Worm (Caenorhabditis elegans): Measurements from ENCODE around the gene glt-7.

Gene glt-7

DNA sequence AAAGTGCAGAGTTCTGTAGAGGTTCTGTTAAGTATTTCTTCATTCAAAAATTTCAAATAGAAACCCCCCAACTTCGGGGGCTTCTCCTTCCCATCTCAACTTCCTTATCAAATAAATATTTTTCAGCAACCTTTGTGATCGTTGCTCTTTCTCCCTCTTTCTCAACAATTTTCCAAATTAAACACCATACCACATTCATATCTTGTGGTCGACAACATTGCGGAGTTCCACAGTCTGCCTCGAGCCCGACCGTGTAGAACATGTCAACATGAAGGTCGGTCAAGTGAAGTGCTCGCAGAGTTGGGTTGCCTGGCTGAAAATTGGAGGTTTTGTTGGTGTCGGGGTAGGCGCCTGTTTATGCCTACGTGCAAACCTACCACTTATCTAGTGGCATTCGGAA, 9.4 kb upstream of the glt-7 start:
- TF ChIP-seq nhr-6 (tag; optimal IDR thresholded peaks at IDR 0.05) (no peak), mbf-1 (tag; optimal IDR thresholded peaks at IDR 0.05) (no peak), nhr-237 (tag; optimal IDR thresholded peaks at IDR 0.05) (no peak)

DNA sequence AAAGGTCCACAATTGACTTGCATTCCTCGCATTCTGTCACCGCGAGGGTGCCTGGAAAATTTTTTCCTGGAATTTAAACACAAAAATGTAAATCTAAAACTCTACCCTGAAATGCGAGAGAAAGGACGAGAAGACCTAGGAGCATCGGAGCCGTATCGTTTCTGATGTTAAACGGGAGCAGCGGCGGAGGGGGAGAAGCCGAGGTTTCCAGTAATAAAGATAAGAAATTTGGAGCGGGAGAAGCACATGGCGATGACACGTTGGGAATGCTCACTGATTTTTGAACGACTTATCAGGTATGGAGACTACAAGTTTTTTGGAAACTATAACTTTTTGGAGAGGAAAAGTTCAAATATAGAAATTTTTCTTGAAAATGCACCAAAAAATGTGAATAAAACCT, 8.3 kb upstream of the glt-7 start, which contains the start of gene asm-3:
TSS of gene asm-3 (minus strand) at position 215 of the 400 bp plus-strand sequence.
- TF ChIP-seq blmp-1 (tag; optimal IDR thresholded peaks at IDR 0.05; ENCODE audit: insufficient read depth) (no peak), fos-1 (tag; optimal IDR thresholded peaks at IDR 0.05) (peak; percentile 59), lin-13 (GFP tag; optimal IDR thresholded peaks at IDR 0.05) (no peak)

DNA sequence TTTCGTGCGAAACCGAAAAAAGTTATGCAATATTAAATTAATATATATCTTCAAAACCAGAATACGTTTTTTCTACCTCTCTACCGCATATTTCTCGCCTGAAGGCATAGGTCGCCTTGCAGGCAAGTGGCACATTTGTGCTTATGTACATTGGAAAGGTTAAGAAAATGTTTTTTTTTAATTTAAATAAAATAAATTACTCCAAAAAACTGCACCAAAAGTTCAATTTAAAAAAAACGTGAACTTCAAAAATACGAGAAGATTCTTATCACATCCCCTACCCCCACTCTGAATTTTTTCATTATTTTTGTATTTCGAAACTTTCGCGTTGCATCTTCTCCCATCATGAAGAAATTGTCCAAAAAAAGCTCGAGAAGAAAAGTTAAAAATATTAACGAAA, 7.6 kb upstream of the glt-7 start, which contains the start of gene W03G1.2:
TSS of gene W03G1.2 (plus strand) at position 301 of the 400 bp plus-strand sequence.
- TF ChIP-seq ztf-4 (tag; optimal IDR thresholded peaks at IDR 0.05), result no peak
- TF ChIP-seq ceh-82 (tag; optimal IDR thresholded peaks at IDR 0.05), result no peak
- no peak for TF ChIP-seq ZK546.5 (tag; optimal IDR thresholded peaks at IDR 0.05)
- TF ChIP-seq lin-39 (tag; optimal IDR thresholded peaks at IDR 0.05), result no peak
- TF ChIP-seq mdl-1 (tag; optimal IDR thresholded peaks at IDR 0.05), result no peak
- no peak for TF ChIP-seq ztf-1 (GFP tag; conservative IDR thresholded peaks at IDR 0.05)
- TF ChIP-seq blmp-1 (tag; optimal IDR thresholded peaks at IDR 0.05; ENCODE audit: insufficient read depth), result no peak

DNA sequence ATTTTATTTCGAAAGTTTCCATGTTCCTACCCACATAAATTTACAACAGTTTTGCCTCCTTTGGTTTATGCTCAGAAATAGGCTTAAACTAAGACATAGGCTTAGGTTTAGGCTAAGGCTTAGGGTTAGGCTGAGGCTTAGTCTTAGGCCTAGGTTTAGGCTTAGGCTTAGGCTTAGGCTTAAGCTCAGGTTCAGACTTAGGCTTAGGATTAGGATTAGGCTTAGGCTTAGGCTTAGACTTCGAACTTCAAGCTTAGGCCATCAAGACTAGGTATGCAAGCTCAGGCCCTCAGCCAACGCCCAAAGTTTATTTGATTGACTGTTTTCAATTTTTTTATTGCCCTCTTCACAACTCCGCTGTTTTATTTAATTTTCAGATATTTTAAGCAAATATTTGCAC, 13.9 kb downstream of the glt-7 start:
- TF ChIP-seq sma-3 (GFP tag; optimal IDR thresholded peaks at IDR 0.05) (no peak), mdl-1 (tag; optimal IDR thresholded peaks at IDR 0.05) (no peak), snpc-4 (tag; optimal IDR thresholded peaks at IDR 0.05) (no peak), nhr-23 (tag; optimal IDR thresholded peaks at IDR 0.05) (no peak), elt-1 (tag; optimal IDR thresholded peaks at IDR 0.05) (no peak), nhr-6 (tag; optimal IDR thresholded peaks at IDR 0.05) (no peak), ztf-4 (tag; optimal IDR thresholded peaks at IDR 0.05) (no peak), ztf-1 (GFP tag; conservative IDR thresholded peaks at IDR 0.05) (no peak), lin-13 (GFP tag; optimal IDR thresholded peaks at IDR 0.05) (no peak), aly-2 (tag; optimal IDR thresholded peaks at IDR 0.05) (no peak), nhr-129 (tag; optimal IDR thresholded peaks at IDR 0.05) (no peak), skn-1 (tag; optimal IDR thresholded peaks at IDR 0.05) (no peak), nhr-10 (tag; optimal IDR thresholded peaks at IDR 0.05) (no peak), sem-4 (tag; optimal IDR thresholded peaks at IDR 0.05) (no peak), alr-1 (tag; optimal IDR thresholded peaks at IDR 0.05) (no peak), F13H6.1 (tag; optimal IDR thresholded peaks at IDR 0.05) (no peak)

DNA sequence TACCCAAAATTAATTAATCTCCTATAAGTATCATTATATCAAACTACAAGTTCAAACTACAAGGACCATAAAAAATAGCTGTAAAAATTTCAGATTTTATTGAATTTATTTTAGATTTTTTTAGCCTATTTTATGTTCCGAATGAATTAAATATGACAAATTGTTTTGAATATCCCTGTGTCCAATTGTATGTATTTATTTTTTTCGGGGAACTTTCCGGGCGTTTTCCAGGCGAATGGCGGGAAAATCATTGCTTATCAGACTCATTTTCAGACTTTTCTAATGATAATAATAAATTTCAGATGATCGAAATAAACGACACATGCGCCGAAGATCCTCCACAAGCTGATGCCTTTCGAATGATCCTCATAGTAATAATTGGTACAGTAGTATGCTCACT, 16.1 kb downstream of the glt-7 start, which contains the start of gene F56A11.4:
TSS of gene F56A11.4 (plus strand) at position 301 of the 400 bp plus-strand sequence.
- TF ChIP-seq R02D3.7 (tag; optimal IDR thresholded peaks at IDR 0.05), result no peak
- TF ChIP-seq nhr-77 (tag; optimal IDR thresholded peaks at IDR 0.05), result no peak
- TF ChIP-seq unc-62 (GFP tag; optimal IDR thresholded peaks at IDR 0.05), result no peak
- TF ChIP-seq sma-3 (GFP tag; optimal IDR thresholded peaks at IDR 0.05), result no peak
- no peak for TF ChIP-seq fos-1 (tag; optimal IDR thresholded peaks at IDR 0.05)

DNA sequence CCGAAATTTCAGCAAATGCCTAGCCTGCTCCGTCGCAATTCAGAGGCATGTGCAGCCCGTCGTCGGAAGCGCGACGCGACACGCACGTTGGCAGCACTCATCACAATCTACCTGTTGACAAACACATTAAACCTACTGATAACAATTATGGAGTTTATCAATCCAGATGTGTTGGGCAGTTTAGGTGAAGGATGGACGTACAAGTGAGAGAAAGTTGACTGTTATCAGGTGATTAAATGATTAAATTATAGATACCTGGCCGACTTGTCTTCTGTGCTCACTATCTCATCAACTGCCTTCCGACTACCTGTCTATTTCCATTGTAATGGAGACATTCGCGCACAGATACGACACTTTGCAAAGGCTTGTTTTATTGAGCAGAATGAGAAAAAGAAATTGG, 20.0 kb downstream of the glt-7 start:
- TF ChIP-seq egl-27 (tag; optimal IDR thresholded peaks at IDR 0.05) (no peak), F13H6.1 (tag; optimal IDR thresholded peaks at IDR 0.05) (no peak), lin-13 (GFP tag; optimal IDR thresholded peaks at IDR 0.05) (no peak), Y55F3AM.14 (GFP tag; optimal IDR thresholded peaks at IDR 0.05) (no peak), aly-2 (tag; optimal IDR thresholded peaks at IDR 0.05) (no peak), fos-1 (tag; optimal IDR thresholded peaks at IDR 0.05) (peak; percentile 30), alr-1 (tag; optimal IDR thresholded peaks at IDR 0.05) (no peak)

DNA sequence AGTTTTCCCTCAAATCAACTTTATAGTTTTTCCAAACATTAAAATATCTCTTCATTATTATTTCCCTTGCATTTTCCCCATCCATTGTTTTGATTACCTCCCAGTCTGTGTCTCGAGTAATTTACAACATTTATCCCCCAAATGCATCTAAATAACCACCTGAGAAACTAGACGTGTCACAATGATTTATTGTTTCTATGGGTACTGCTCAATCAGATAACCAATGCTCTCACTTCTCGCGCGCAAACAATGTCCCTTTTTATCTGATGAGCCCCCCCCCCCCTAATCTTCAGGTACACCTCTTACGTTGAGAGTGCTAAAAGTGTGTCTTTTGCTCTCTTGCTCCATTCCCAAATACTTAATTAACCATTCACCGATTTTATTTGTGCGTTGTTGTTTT, 22.1 kb downstream of the glt-7 start:
- no peak for TF ChIP-seq unc-62 (GFP tag; optimal IDR thresholded peaks at IDR 0.05)
- TF ChIP-seq ZK546.5 (tag; optimal IDR thresholded peaks at IDR 0.05), result no peak
- TF ChIP-seq crh-2 (tag; optimal IDR thresholded peaks at IDR 0.05), result no peak
- no peak for TF ChIP-seq F13H6.1 (tag; optimal IDR thresholded peaks at IDR 0.05)
- no peak for TF ChIP-seq alr-1 (tag; optimal IDR thresholded peaks at IDR 0.05)
- no peak for TF ChIP-seq nhr-10 (tag; optimal IDR thresholded peaks at IDR 0.05)
- TF ChIP-seq lin-11 (tag; optimal IDR thresholded peaks at IDR 0.05), result no peak
- TF ChIP-seq lsy-2 (tag; optimal IDR thresholded peaks at IDR 0.05), result no peak
- TF ChIP-seq nhr-77 (tag; optimal IDR thresholded peaks at IDR 0.05), result no peak
- no peak for TF ChIP-seq sma-3 (GFP tag; optimal IDR thresholded peaks at IDR 0.05)
- TF ChIP-seq elt-3 (tag; optimal IDR thresholded peaks at IDR 0.05), result no peak
- no peak for TF ChIP-seq zag-1 (tag; optimal IDR thresholded peaks at IDR 0.05)
- TF ChIP-seq nhr-129 (tag; optimal IDR thresholded peaks at IDR 0.05), result no peak
- no peak for TF ChIP-seq nhr-6 (tag; optimal IDR thresholded peaks at IDR 0.05)
- no peak for TF ChIP-seq nhr-237 (tag; optimal IDR thresholded peaks at IDR 0.05)
